Fruit fly (Drosophila melanogaster): ENCODE measurements around the gene Ndf.

Gene Ndf

DNA sequence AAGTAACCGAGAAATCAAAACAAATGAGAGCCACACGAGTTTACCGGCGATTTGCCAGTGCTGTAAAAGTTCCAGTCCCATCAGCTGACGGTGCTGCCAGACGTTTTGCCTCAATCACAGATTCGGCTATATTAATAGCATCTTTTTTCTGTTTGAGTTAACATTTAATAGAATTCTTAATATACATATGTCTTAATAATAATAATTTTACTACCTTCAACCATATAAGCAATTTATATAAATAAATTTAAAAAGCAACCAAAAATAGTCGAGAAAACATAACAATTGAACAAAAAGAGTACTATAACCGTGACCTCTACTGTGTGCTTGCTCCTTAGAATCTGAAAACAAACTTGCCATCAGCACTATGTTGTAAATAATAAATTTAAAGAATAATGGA lies 49.5 kb upstream of the Ndf start, which contains the start of the genes CG13126 and CG4709 (continued):
- TF ChIP-seq CG30431 (GFP tag; optimal IDR thresholded peaks at IDR 0.05) (peak; percentile 71), CG15514 (GFP tag; optimal IDR thresholded peaks at IDR 0.05) (peak; percentile 86), peb (GFP tag; IDR thresholded peaks at IDR 0.05) (peak; percentile 78), Oaz (GFP tag; IDR thresholded peaks at IDR 0.05) (peak; percentile 73), ranshi (GFP tag; IDR thresholded peaks at IDR 0.05) (peak; percentile 91), gfzf (GFP tag; optimal IDR thresholded peaks at IDR 0.05) (no peak), dpn (GFP tag; optimal IDR thresholded peaks at IDR 0.05) (peak; percentile 2 to 93), CG17829 (tag; optimal IDR thresholded peaks at IDR 0.05) (peak; percentile 97), bbx (GFP tag; IDR thresholded peaks at IDR 0.05; ENCODE audit: partially characterized antibody) (0 out of 2 replicates have a peak, but pooled peaks have one; percentile 18), CG4854 (GFP tag; optimal IDR thresholded peaks at IDR 0.05) (peak; percentile 64), Mes4 (GFP tag; optimal IDR thresholded peaks at IDR 0.05) (no peak), Mad (GFP tag; optimal IDR thresholded peaks at IDR 0.05) (peak; percentile 45), ac (GFP tag; optimal IDR thresholded peaks at IDR 0.05) (peak; percentile 39), CG6854 (GFP tag; optimal IDR thresholded peaks at IDR 0.05) (peak; percentile 87), ERR (GFP tag; optimal IDR thresholded peaks at IDR 0.05) (no peak), CG2712 (tag; optimal IDR thresholded peaks at IDR 0.05) (peak; percentile 98), crc (GFP tag; optimal IDR thresholded peaks at IDR 0.05) (no peak), CG14710 (tag; optimal IDR thresholded peaks at IDR 0.05) (peak; percentile 97), NfI (GFP tag; optimal IDR thresholded peaks at IDR 0.05) (peak; percentile 87), btn (GFP tag; optimal IDR thresholded peaks at IDR 0.05) (no peak), CG6689 (GFP tag; IDR thresholded peaks at IDR 0.05) (peak; percentile 93), CG8290 (GFP tag; optimal IDR thresholded peaks at IDR 0.05) (peak; percentile 89), CG8290 (tag; optimal IDR thresholded peaks at IDR 0.05) (peak in 1 of 2 experiments; percentile 42), amos (GFP tag; IDR thresholded peaks at IDR 0.05; ENCODE audit: partially characterized antibody) (no peak), CG11398 (GFP tag; optimal IDR thresholded peaks at IDR 0.05) (no peak), CG17802 (tag; optimal IDR thresholded peaks at IDR 0.05) (peak; percentile 73), run (tag; optimal IDR thresholded peaks at IDR 0.05) (peak; percentile 88), grn (GFP tag; optimal IDR thresholded peaks at IDR 0.05) (peak; percentile 37), NK7.1 (GFP tag; optimal IDR thresholded peaks at IDR 0.05) (peak; percentile 29), gem (tag; optimal IDR thresholded peaks at IDR 0.05) (peak; percentile 96), CG7372 (GFP tag; IDR thresholded peaks at IDR 0.05) (peak; percentile 83), MESR4 (GFP tag; optimal IDR thresholded peaks at IDR 0.05) (peak; percentile 23), Dip2 (GFP tag; IDR thresholded peaks at IDR 0.05) (no peak), emc (GFP tag; optimal IDR thresholded peaks at IDR 0.05) (peak; percentile 1), Bteb2 (GFP tag; optimal IDR thresholded peaks at IDR 0.05) (peak; percentile 49), unpg (GFP tag; optimal IDR thresholded peaks at IDR 0.05) (peak; percentile 93), CG6254 (GFP tag; optimal IDR thresholded peaks at IDR 0.05) (peak; percentile 92), Gsc (GFP tag; IDR thresholded peaks at IDR 0.05) (peak; percentile 64), CG2120 (GFP tag; optimal IDR thresholded peaks at IDR 0.05) (peak; percentile 82), Sin3A (optimal IDR thresholded peaks at IDR 0.05) (peak; percentile 18), CrebB (tag; optimal IDR thresholded peaks at IDR 0.05) (peak; percentile 47), cwo (GFP tag; optimal IDR thresholded peaks at IDR 0.05) (peak; percentile 88), Bdp1 (GFP tag; optimal IDR thresholded peaks at IDR 0.05) (peak; percentile 28), CG32532 (GFP tag; IDR thresholded peaks at IDR 0.05) (peak; percentile 92), CHES-1-like (GFP tag; optimal IDR thresholded peaks at IDR 0.05) (peak; percentile 37), Atf3 (GFP tag; optimal IDR thresholded peaks at IDR 0.05) (peak; percentile 29), nom (GFP tag; optimal IDR thresholded peaks at IDR 0.05) (peak; percentile 85), CG13123 (GFP tag; optimal IDR thresholded peaks at IDR 0.05) (peak; percentile 75), Neu2 (GFP tag; optimal IDR thresholded peaks at IDR 0.05; ENCODE audit: borderline replicate concordance) (no peak), ato (GFP tag; IDR thresholded peaks at IDR 0.05; ENCODE audit: partially characterized antibody) (no peak), CG12659 (GFP tag; optimal IDR thresholded peaks at IDR 0.05) (peak; percentile 90)
